Fruit fly (Drosophila melanogaster) whole organism, embryonic: ENCODE data around the gene CG1738.

Source experiments
- Atf6 ChIP-seq: fragments of 200-800 bp; sonication (Bioruptor generic); IDR thresholded peaks from 2 replicates; pipeline ENCODE4 v1.3.6; 2022; ENCODE audit warnings: missing biosample characterization, missing genetic modification characterization
- Bgb ChIP-seq: fragments of 200-800 bp; sonication (Bioruptor generic); IDR thresholded peaks from 2 replicates; pipeline ENCODE4 v1.3.6; 2022; ENCODE audit warnings: missing biosample characterization, missing genetic modification characterization; ENCODE audit not compliant: partially characterized antibody
- CG10366 ChIP-seq: fragments of 200-800 bp; sonication (Bioruptor generic); IDR thresholded peaks from 2 replicates; pipeline ENCODE4 v1.3.6; 2022; ENCODE audit warnings: missing biosample characterization, missing genetic modification characterization
- CG11093 ChIP-seq: fragments of 200-800 bp; sonication (Bioruptor generic); IDR thresholded peaks from 3 replicates; pipeline ENCODE4 v1.3.6; 2022; ENCODE audit warnings: missing biosample characterization, missing genetic modification characterization
- CG11398 ChIP-seq: fragments of 200-800 bp; sonication (Bioruptor generic); optimal IDR thresholded peaks from 2 replicates; lab custom pipeline; 2016; ENCODE audit warnings: missing biosample characterization, missing genetic modification characterization
- CG11695 ChIP-seq: fragments of 200-800 bp; sonication (Bioruptor generic); IDR thresholded peaks from 3 replicates; pipeline ENCODE4 v1.3.6; 2022; ENCODE audit warnings: missing biosample characterization, missing genetic modification characterization
- CG12071 ChIP-seq: fragments of 200-800 bp; sonication (Bioruptor generic); optimal IDR thresholded peaks from 3 replicates; lab custom pipeline; 2018; ENCODE audit warnings: missing biosample characterization, mild to moderate bottlenecking, missing genetic modification characterization
- CG14050 ChIP-seq: fragments of 200-800 bp; sonication (Bioruptor generic); IDR thresholded peaks from 3 replicates; pipeline ENCODE4 v1.3.6; 2022; ENCODE audit warnings: missing biosample characterization, missing genetic modification characterization
- CG14965 ChIP-seq: fragments of 200-800 bp; sonication (Bioruptor generic); optimal IDR thresholded peaks from 2 replicates; lab custom pipeline; 2016; ENCODE audit warnings: missing biosample characterization, missing genetic modification characterization, borderline replicate concordance
- CG15269 ChIP-seq: fragments of 200-800 bp; sonication (Bioruptor generic); optimal IDR thresholded peaks from 2 replicates; lab custom pipeline; 2018; ENCODE audit warnings: missing biosample characterization, mild to moderate bottlenecking, missing genetic modification characterization, moderate library complexity
- CG15514 ChIP-seq: fragments of 200-800 bp; sonication (Bioruptor generic); optimal IDR thresholded peaks from 3 replicates; lab custom pipeline; 2017; ENCODE audit warnings: missing biosample characterization, missing genetic modification characterization, mild to moderate bottlenecking, moderate library complexity, missing genetic modification reagents
- CG15601 ChIP-seq: fragments of 200-800 bp; sonication (Bioruptor generic); optimal IDR thresholded peaks from 3 replicates; lab custom pipeline; 2019; ENCODE audit warnings: missing biosample characterization, mild to moderate bottlenecking, missing genetic modification characterization, moderate library complexity
- CG15696 ChIP-seq: fragments of 200-800 bp; sonication (Bioruptor generic); optimal IDR thresholded peaks from 2 replicates; lab custom pipeline; 2019; ENCODE audit warnings: missing biosample characterization, mild to moderate bottlenecking, missing genetic modification characterization, moderate library complexity
- CG1647 ChIP-seq: fragments of 200-800 bp; sonication (Bioruptor generic); optimal IDR thresholded peaks from 3 replicates; lab custom pipeline; 2016; ENCODE audit warnings: missing biosample characterization, missing genetic modification characterization
- CG17612 ChIP-seq: fragments of 200-800 bp; sonication (Bioruptor generic); IDR thresholded peaks from 2 replicates; pipeline ENCODE4 v1.3.6; 2022; ENCODE audit warnings: missing biosample characterization, missing genetic modification characterization
- CG17829 ChIP-seq: fragments of 200-800 bp; optimal IDR thresholded peaks from 2 replicates; lab custom pipeline; 2019; ENCODE audit warnings: missing biosample characterization, mild to moderate bottlenecking, missing genetic modification characterization, moderate library complexity
- CG30403 ChIP-seq: fragments of 200-800 bp; sonication (Bioruptor generic); optimal IDR thresholded peaks from 3 replicates; lab custom pipeline; 2016; ENCODE audit warnings: missing biosample characterization, missing genetic modification characterization
- CG3281 ChIP-seq: fragments of 200-800 bp; sonication (Bioruptor generic); optimal IDR thresholded peaks from 3 replicates; lab custom pipeline; 2017; ENCODE audit warnings: missing biosample characterization, mild to moderate bottlenecking, missing genetic modification characterization
- CG34224 ChIP-seq: fragments of 200-800 bp; sonication (Bioruptor generic); IDR thresholded peaks from 3 replicates; pipeline ENCODE4 v1.3.6; 2022; ENCODE audit warnings: missing biosample characterization, missing genetic modification characterization; ENCODE audit not compliant: partially characterized antibody
- CG4328 ChIP-seq: fragments of 200-800 bp; sonication (Bioruptor generic); optimal IDR thresholded peaks from 3 replicates; lab custom pipeline; 2017; ENCODE audit warnings: missing biosample characterization, missing genetic modification reagents, missing genetic modification characterization
- CG4617 ChIP-seq: fragments of 200-800 bp; sonication (Bioruptor generic); optimal IDR thresholded peaks from 3 replicates; lab custom pipeline; 2016; ENCODE audit warnings: missing biosample characterization, missing genetic modification characterization, borderline replicate concordance
- CG6683 ChIP-seq: fragments of 200-800 bp; sonication (Bioruptor generic); optimal IDR thresholded peaks from 2 replicates; lab custom pipeline; 2017; ENCODE audit warnings: missing biosample characterization, mild to moderate bottlenecking, missing genetic modification characterization, missing genetic modification reagents
- CG8388 ChIP-seq: fragments of 200-800 bp; sonication (Bioruptor generic); optimal IDR thresholded peaks from 2 replicates; lab custom pipeline; 2019; ENCODE audit warnings: missing biosample characterization, mild to moderate bottlenecking, missing genetic modification characterization, moderate library complexity
- CG8478 ChIP-seq: fragments of >200 bp; optimal IDR thresholded peaks from 2 replicates; lab custom pipeline; 2018
- E2f2 ChIP-seq: fragments of 200-800 bp; sonication (Bioruptor generic); IDR thresholded peaks from 2 replicates; pipeline ENCODE4 v1.3.6; 2022; ENCODE audit warnings: missing biosample characterization, missing genetic modification characterization
- HLH4C ChIP-seq: fragments of 200-800 bp; sonication (Bioruptor generic); IDR thresholded peaks from 3 replicates; pipeline ENCODE4 v1.3.6; 2022; ENCODE audit warnings: missing biosample characterization, missing genetic modification characterization; ENCODE audit not compliant: partially characterized antibody
- Hey ChIP-seq: fragments of 200-800 bp; sonication (Bioruptor generic); optimal IDR thresholded peaks from 3 replicates; lab custom pipeline; 2018; ENCODE audit warnings: missing biosample characterization, mild to moderate bottlenecking, missing genetic modification characterization
- Hmx ChIP-seq: fragments of 200-800 bp; sonication (Bioruptor generic); optimal IDR thresholded peaks from 2 replicates; lab custom pipeline; 2016; ENCODE audit warnings: missing biosample characterization, missing genetic modification characterization
- Hr3 ChIP-seq: fragments of 200-800 bp; sonication (Bioruptor generic); optimal IDR thresholded peaks from 3 replicates; lab custom pipeline; 2016; ENCODE audit warnings: missing biosample characterization, missing genetic modification characterization
- MBD-R2 ChIP-seq: fragments of 200-800 bp; sonication (Bioruptor generic); IDR thresholded peaks from 2 replicates; pipeline ENCODE4 v1.3.6; 2022; ENCODE audit warnings: missing biosample characterization, missing genetic modification characterization
- Myb ChIP-seq: fragments of 200-800 bp; sonication (Bioruptor generic); optimal IDR thresholded peaks from 2 replicates; lab custom pipeline; 2016; ENCODE audit warnings: missing biosample characterization, missing genetic modification characterization
- Ravus ChIP-seq: fragments of 200-800 bp; sonication (Bioruptor generic); IDR thresholded peaks from 2 replicates; pipeline ENCODE4 v1.3.6; 2022; ENCODE audit warnings: missing biosample characterization, missing genetic modification characterization
- Sox100B ChIP-seq: fragments of 200-800 bp; sonication (Bioruptor generic); optimal IDR thresholded peaks from 3 replicates; lab custom pipeline; 2018; ENCODE audit warnings: missing biosample characterization, mild to moderate bottlenecking, missing genetic modification characterization
- Vsx1 ChIP-seq: fragments of 200-800 bp; sonication (Bioruptor generic); optimal IDR thresholded peaks from 2 replicates; lab custom pipeline; 2017; ENCODE audit warnings: missing biosample characterization, mild to moderate bottlenecking, missing genetic modification characterization, missing genetic modification reagents
- amos ChIP-seq: fragments of 200-800 bp; sonication (Bioruptor generic); IDR thresholded peaks from 2 replicates; pipeline ENCODE4 v1.3.6; 2022; ENCODE audit warnings: missing biosample characterization, missing genetic modification characterization; ENCODE audit not compliant: partially characterized antibody
- cwo ChIP-seq: fragments of 200-800 bp; sonication (Bioruptor generic); optimal IDR thresholded peaks from 3 replicates; lab custom pipeline; 2017; ENCODE audit warnings: missing biosample characterization, missing genetic modification characterization, mild to moderate bottlenecking, moderate library complexity, missing genetic modification reagents
- dati ChIP-seq: fragments of 200-800 bp; sonication (Bioruptor generic); IDR thresholded peaks from 2 replicates; pipeline ENCODE4 v1.3.6; 2022; ENCODE audit warnings: missing biosample characterization, missing genetic modification characterization
- gsb ChIP-seq: fragments of 200-800 bp; sonication (Bioruptor generic); IDR thresholded peaks from 2 replicates; pipeline ENCODE4 v1.3.6; 2022; ENCODE audit warnings: missing biosample characterization, missing genetic modification characterization
- hkb ChIP-seq, 2 experiments: fragments of 200-800 bp in 1 of 2; fragments of >200 bp in 1 of 2; sonication (Bioruptor generic) in 1 of 2; IDR thresholded peaks in 1 of 2; optimal IDR thresholded peaks in 1 of 2; 2 replicates each; pipeline versions ENCODE4 v1.3.6 to Lab custom; 2017 to 2022; ENCODE audit warnings: missing biosample characterization in 1 of 2, missing genetic modification characterization in 1 of 2
- inv ChIP-seq: fragments of 200-800 bp; sonication (Bioruptor generic); IDR thresholded peaks from 2 replicates; pipeline ENCODE4 v1.3.6; 2022; ENCODE audit warnings: missing biosample characterization, missing genetic modification characterization; ENCODE audit not compliant: partially characterized antibody
- mirr ChIP-seq: fragments of 200-800 bp; sonication (Bioruptor generic); optimal IDR thresholded peaks from 3 replicates; lab custom pipeline; 2018; ENCODE audit warnings: missing biosample characterization, mild to moderate bottlenecking, missing genetic modification characterization
- nom ChIP-seq: fragments of 200-800 bp; sonication (Bioruptor generic); optimal IDR thresholded peaks from 2 replicates; lab custom pipeline; 2017; ENCODE audit warnings: missing biosample characterization, missing genetic modification characterization, mild to moderate bottlenecking, moderate library complexity, missing genetic modification reagents
- oc ChIP-seq: fragments of 200-800 bp; sonication (Bioruptor generic); optimal IDR thresholded peaks from 2 replicates; lab custom pipeline; 2018; ENCODE audit warnings: missing biosample characterization, mild to moderate bottlenecking, missing genetic modification characterization, moderate library complexity
- peb ChIP-seq: fragments of 200-800 bp; sonication (Bioruptor generic); IDR thresholded peaks from 2 replicates; pipeline ENCODE4 v1.3.6; 2022; ENCODE audit warnings: missing biosample characterization, missing genetic modification characterization
- pfk ChIP-seq: fragments of 200-800 bp; sonication (Bioruptor generic); optimal IDR thresholded peaks from 2 replicates; lab custom pipeline; 2018; ENCODE audit warnings: missing biosample characterization, mild to moderate bottlenecking, missing genetic modification characterization, moderate library complexity
- pzg ChIP-seq: fragments of 200-800 bp; sonication (Bioruptor generic); optimal IDR thresholded peaks from 3 replicates; lab custom pipeline; 2018; ENCODE audit warnings: missing biosample characterization, mild to moderate bottlenecking, missing genetic modification characterization, moderate library complexity
- run ChIP-seq: fragments of 200-800 bp; sonication (Bioruptor generic); optimal IDR thresholded peaks from 3 replicates; lab custom pipeline; 2018; ENCODE audit warnings: missing biosample characterization, mild to moderate bottlenecking, missing genetic modification characterization
- trh ChIP-seq: fragments of 200-800 bp; sonication (Bioruptor generic); optimal IDR thresholded peaks from 2 replicates; lab custom pipeline; 2016; ENCODE audit warnings: missing biosample characterization, missing genetic modification characterization
- wek ChIP-seq: fragments of 200-800 bp; sonication (Bioruptor generic); optimal IDR thresholded peaks from 3 replicates; lab custom pipeline; 2018; ENCODE audit warnings: missing biosample characterization, mild to moderate bottlenecking, missing genetic modification characterization, moderate library complexity
- wor ChIP-seq: fragments of 200-800 bp; sonication (Bioruptor generic); IDR thresholded peaks from 2 replicates; pipeline ENCODE4 v1.3.6; 2022; ENCODE audit warnings: missing biosample characterization, missing genetic modification characterization

Gene CG1738

DNA sequence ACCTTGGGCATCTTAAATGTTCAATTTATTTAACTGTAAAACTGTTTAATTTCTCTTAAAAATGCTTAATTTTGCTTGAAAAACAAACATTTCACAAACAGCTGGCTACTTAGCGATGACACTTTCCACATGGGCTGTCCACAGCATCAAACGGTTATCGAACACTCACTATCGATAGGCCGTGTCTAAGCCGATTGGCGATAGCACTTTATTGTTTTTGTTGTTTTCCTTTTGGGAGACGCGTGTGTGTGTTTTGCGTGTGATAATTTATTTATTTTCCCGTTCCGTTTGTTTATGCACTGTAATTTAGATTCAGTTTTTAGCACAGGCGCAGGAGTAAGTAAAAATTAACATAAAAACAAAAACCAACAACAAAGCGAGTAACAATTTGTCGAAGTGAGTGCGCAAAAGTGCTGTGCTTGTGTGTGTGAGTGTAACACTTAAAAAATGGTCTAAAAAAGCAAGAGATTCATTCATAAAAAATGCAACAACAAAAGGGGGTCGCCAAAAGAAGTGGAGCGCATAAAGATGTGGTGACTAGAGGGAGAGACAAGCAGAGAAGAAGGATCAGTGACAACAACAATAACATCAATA is 23.6 kb upstream of the CG1738 start, which contains the start of gene Gapvd1 (continued):
- no peak for TF ChIP-seq CG15696
- no peak for TF ChIP-seq CG12071 (GFP tag; lab: Kevin White, UChicago)
- TF ChIP-seq CG17612, result no peak
- no peak for TF ChIP-seq hkb (optimal IDR thresholded peaks at IDR 0.05; lab: Kevin White, UChicago)
- TF ChIP-seq hkb (GFP tag; IDR thresholded peaks at IDR 0.05; lab: Robert Waterston, UW), result no peak
- TF ChIP-seq wor (GFP tag; lab: Robert Waterston, UW), result no peak
- no peak for TF ChIP-seq gsb (GFP tag; lab: Robert Waterston, UW)
- TF ChIP-seq CG8388, result no peak
- no peak for TF ChIP-seq Hmx (GFP tag; lab: Kevin White, UChicago)
- TF ChIP-seq CG8478 (lab: Kevin White, UChicago), result no peak
- no peak for TF ChIP-seq CG3281
- no peak for TF ChIP-seq CG11695 (GFP tag; lab: Robert Waterston, UW)
- no peak for TF ChIP-seq CG30403 (GFP tag; lab: Kevin White, UChicago)
- no peak for TF ChIP-seq trh (GFP tag; lab: Kevin White, UChicago)
- TF ChIP-seq CG1647, result no peak
- TF ChIP-seq amos (GFP tag; lab: Robert Waterston, UW), result peak; percentile 90
- TF ChIP-seq Ravus (GFP tag; lab: Robert Waterston, UW), result no peak
- TF ChIP-seq CG6683 (GFP tag; lab: Kevin White, UChicago), result no peak
- no peak for TF ChIP-seq Sox100B (GFP tag; lab: Kevin White, UChicago)
- peak; percentile 86 for TF ChIP-seq MBD-R2 (GFP tag; lab: Robert Waterston, UW)
- no peak for TF ChIP-seq CG14050 (GFP tag; lab: Robert Waterston, UW)
- TF ChIP-seq Myb (GFP tag; lab: Kevin White, UChicago), result peak; percentile 17
- no peak for TF ChIP-seq mirr (GFP tag; lab: Kevin White, UChicago)
- peak; percentile 78 for TF ChIP-seq CG34224 (GFP tag; lab: Robert Waterston, UW)
- peak; percentile 12 for TF ChIP-seq CG17829 (tag; lab: Kevin White, UChicago)
- TF ChIP-seq CG4328, result no peak
- no peak for TF ChIP-seq Hey (tag; lab: Kevin White, UChicago)
- no peak for TF ChIP-seq run (tag; lab: Kevin White, UChicago)
- no peak for TF ChIP-seq Atf6 (GFP tag; lab: Robert Waterston, UW)
- peak; percentile 65 for TF ChIP-seq pzg (GFP tag; lab: Kevin White, UChicago)
- no peak for TF ChIP-seq E2f2
- peak; percentile 67 for TF ChIP-seq CG15514 (GFP tag; lab: Kevin White, UChicago)
- peak; percentile 72 for TF ChIP-seq inv (GFP tag; lab: Robert Waterston, UW)

- no peak for TF ChIP-seq Vsx1 (GFP tag; lab: Kevin White, UChicago)
- 0 out of 3 replicates have a peak, but pooled peaks have one; percentile 51 for TF ChIP-seq CG11093 (GFP tag; lab: Robert Waterston, UW)
- TF ChIP-seq HLH4C, result no peak
- TF ChIP-seq CG15269 (tag; lab: Kevin White, UChicago), result peak; percentile 80
- peak; percentile 62 for TF ChIP-seq CG10366
- TF ChIP-seq pfk (GFP tag; lab: Kevin White, UChicago), result no peak
- peak; percentile 61 for TF ChIP-seq cwo (GFP tag; lab: Kevin White, UChicago)
- no peak for TF ChIP-seq Bgb (GFP tag; lab: Robert Waterston, UW)
- peak; percentile 43 for TF ChIP-seq nom (GFP tag; lab: Kevin White, UChicago)
- TF ChIP-seq CG11398 (GFP tag; lab: Kevin White, UChicago), result peak; percentile 34
- TF ChIP-seq CG15601 (tag; lab: Kevin White, UChicago), result peak; percentile 56
- TF ChIP-seq oc (tag; lab: Kevin White, UChicago), result peak; percentile 68
- peak; percentile 35 for TF ChIP-seq Hr3 (GFP tag; lab: Kevin White, UChicago)
- TF ChIP-seq peb (GFP tag; lab: Robert Waterston, UW), result peak; percentile 54
- TF ChIP-seq CG14965 (GFP tag; lab: Kevin White, UChicago), result peak; percentile 17
- TF ChIP-seq wek (GFP tag; lab: Kevin White, UChicago), result peak; percentile 53
- 0 out of 2 replicates have a peak, but pooled peaks have one; percentile 28 for TF ChIP-seq dati (GFP tag; lab: Robert Waterston, UW)
- peak; percentile 3 for TF ChIP-seq CG4617
These were observed 22.6 kb upstream of the CG1738 start for dm6 chrX:11326213-11326731.
